Worm (Caenorhabditis elegans) whole organism, young adult: ENCODE data around the gene F31B9.3.

ENCODE experiments used
- F37B4.10 ChIP-seq: fragments of 200-800 bp; sonication (Bioruptor generic); IDR thresholded peaks from 2 replicates; pipeline ENCODE4 v1.3.6; 2022; ENCODE audit warnings: missing genetic modification characterization, missing compliant biosample characterization
- F39B2.1 ChIP-seq: fragments of 200-800 bp; sonication (Bioruptor generic); IDR thresholded peaks from 2 replicates; pipeline ENCODE4 v1.3.6; 2022; ENCODE audit warnings: missing genetic modification reagents, missing genetic modification characterization, missing compliant biosample characterization
- F57C9.4 ChIP-seq: sonication (generic microtip); optimal IDR thresholded peaks from 2 replicates; lab custom pipeline; 2017; ENCODE audit warnings: mild to moderate bottlenecking, missing genetic modification characterization, missing compliant biosample characterization
- Y95B8A.8 ChIP-seq: fragments of 200-800 bp; sonication (Bioruptor generic); IDR thresholded peaks from 2 replicates; pipeline ENCODE4 v1.3.6; 2022; ENCODE audit warnings: missing genetic modification reagents, missing genetic modification characterization, missing compliant biosample characterization
- ZK185.1 ChIP-seq: sonication (generic microtip); optimal IDR thresholded peaks from 2 replicates; lab custom pipeline; 2016; ENCODE audit warnings: mild to moderate bottlenecking, missing genetic modification characterization, missing compliant biosample characterization; ENCODE audit not compliant: poor library complexity, severe bottlenecking
- aptf-3 ChIP-seq: fragments of 200-800 bp; sonication (Bioruptor generic); IDR thresholded peaks from 2 replicates; pipeline ENCODE4 v1.3.6; 2022; ENCODE audit warnings: missing genetic modification characterization, missing compliant biosample characterization
- attf-5 ChIP-seq: fragments of 200-800 bp; sonication (Bioruptor generic); optimal IDR thresholded peaks from 2 replicates; lab custom pipeline; 2018; ENCODE audit warnings: mild to moderate bottlenecking, missing genetic modification characterization, missing compliant biosample characterization
- bed-1 ChIP-seq: fragments of 200-800 bp; sonication (Bioruptor generic); IDR thresholded peaks from 2 replicates; pipeline ENCODE4 v1.3.6; 2022; ENCODE audit warnings: missing genetic modification reagents, missing genetic modification characterization, missing compliant biosample characterization
- ceh-100 ChIP-seq: fragments of 200-800 bp; sonication (Bioruptor generic); IDR thresholded peaks from 2 replicates; pipeline ENCODE4 v1.3.6; 2022; ENCODE audit warnings: missing genetic modification reagents, missing genetic modification characterization, missing compliant biosample characterization
- ceh-27 ChIP-seq: fragments of 200-800 bp; sonication (Bioruptor generic); optimal IDR thresholded peaks from 2 replicates; lab custom pipeline; 2018; ENCODE audit warnings: mild to moderate bottlenecking, missing genetic modification characterization, moderate library complexity, missing compliant biosample characterization
- ceh-91 ChIP-seq: fragments of 200-800 bp; sonication (Bioruptor generic); IDR thresholded peaks from 2 replicates; pipeline ENCODE4 v1.3.6; 2022; ENCODE audit warnings: missing genetic modification reagents, missing genetic modification characterization, missing compliant biosample characterization
- chd-7 ChIP-seq: sonication (generic microtip); optimal IDR thresholded peaks from 2 replicates; lab custom pipeline; 2016; ENCODE audit warnings: mild to moderate bottlenecking, missing genetic modification characterization, moderate library complexity, missing compliant biosample characterization
- dox-1 ChIP-seq: fragments of 200-800 bp; sonication (Bioruptor generic); IDR thresholded peaks from 2 replicates; pipeline ENCODE4 v1.3.6; 2022; ENCODE audit warnings: missing genetic modification reagents, missing genetic modification characterization, missing compliant biosample characterization
- egrh-3 ChIP-seq: fragments of 200-800 bp; sonication (Bioruptor generic); IDR thresholded peaks from 2 replicates; pipeline ENCODE4 v1.3.6; 2022; ENCODE audit warnings: missing genetic modification reagents, missing genetic modification characterization, missing compliant biosample characterization
- ets-4 ChIP-seq: fragments of 200-800 bp; sonication (Bioruptor generic); optimal IDR thresholded peaks from 2 replicates; lab custom pipeline; 2018; ENCODE audit warnings: mild to moderate bottlenecking, missing genetic modification characterization, missing compliant biosample characterization
- gei-17 ChIP-seq: fragments of 200-800 bp; sonication (Bioruptor generic); optimal IDR thresholded peaks from 2 replicates; lab custom pipeline; 2018; ENCODE audit warnings: mild to moderate bottlenecking, missing genetic modification characterization, missing compliant biosample characterization
- hmg-20 ChIP-seq: fragments of 200-800 bp; sonication (Bioruptor generic); IDR thresholded peaks from 2 replicates; pipeline ENCODE4 v1.3.6; 2022; ENCODE audit warnings: missing genetic modification reagents, missing genetic modification characterization, missing compliant biosample characterization
- let-607 ChIP-seq, 2 experiments: fragments of 200-800 bp in 1 of 2; sonication (Bioruptor generic) in 1 of 2; sonication (generic microtip) in 1 of 2; optimal IDR thresholded peaks; 2 replicates each; lab custom pipeline; 2016 to 2018; ENCODE audit warnings: mild to moderate bottlenecking in 2 of 2, missing compliant biosample characterization in 2 of 2, missing genetic modification characterization in 2 of 2, moderate library complexity in 2 of 2, missing genotype in 1 of 2
- lin-26 ChIP-seq: fragments of 200-800 bp; sonication (Bioruptor generic); IDR thresholded peaks from 2 replicates; pipeline ENCODE4 v1.3.6; 2022; ENCODE audit warnings: missing genetic modification reagents, missing genetic modification characterization, missing compliant biosample characterization
- madf-10 ChIP-seq: sonication (generic microtip); optimal IDR thresholded peaks from 2 replicates; lab custom pipeline; 2016; ENCODE audit warnings: mild to moderate bottlenecking, missing genetic modification characterization, missing compliant biosample characterization
- madf-6 ChIP-seq: fragments of 200-800 bp; sonication (Bioruptor generic); IDR thresholded peaks from 2 replicates; pipeline ENCODE4 v1.3.6; 2022; ENCODE audit warnings: missing genetic modification reagents, missing genetic modification characterization, missing compliant biosample characterization
- mes-4 ChIP-seq: sonication (generic microtip); optimal IDR thresholded peaks from 2 replicates; lab custom pipeline; 2016; ENCODE audit warnings: missing genotype, missing genetic modification characterization, missing compliant biosample characterization
- mxl-1 ChIP-seq: sonication (generic microtip); optimal IDR thresholded peaks from 2 replicates; lab custom pipeline; 2016; ENCODE audit warnings: missing genetic modification characterization, missing compliant biosample characterization
- nfyb-1 ChIP-seq: fragments of 200-800 bp; sonication (Bioruptor generic); IDR thresholded peaks from 2 replicates; pipeline ENCODE4 v1.3.6; 2022; ENCODE audit warnings: missing genetic modification reagents, missing genetic modification characterization, missing compliant biosample characterization
- nhr-80 ChIP-seq: sonication (generic microtip); optimal IDR thresholded peaks from 2 replicates; lab custom pipeline; 2016; ENCODE audit warnings: missing genetic modification characterization, missing compliant biosample characterization
- nhr-90 ChIP-seq: sonication (generic microtip); optimal IDR thresholded peaks from 2 replicates; lab custom pipeline; 2016; ENCODE audit warnings: missing genotype, mild to moderate bottlenecking, missing genetic modification characterization, missing compliant biosample characterization
- pha-4 ChIP-seq: fragments of 150-350 bp; sonication (generic microtip); optimal IDR thresholded peaks from 2 replicates; lab custom pipeline; 2014; ENCODE audit warnings: missing biosample characterization, missing genetic modification reagents, missing genetic modification characterization
- repo-1 ChIP-seq: sonication (generic microtip); optimal IDR thresholded peaks from 2 replicates; lab custom pipeline; 2017; ENCODE audit warnings: mild to moderate bottlenecking, missing genetic modification characterization, missing compliant biosample characterization
- snpc-1.1 ChIP-seq: sonication (generic microtip); optimal IDR thresholded peaks from 2 replicates; lab custom pipeline; 2017; ENCODE audit warnings: missing genetic modification characterization, mild to moderate bottlenecking, missing compliant biosample characterization, antibody characterized with exemption, moderate library complexity, missing genotype, missing genetic modification reagents; ENCODE audit not compliant: insufficient read depth
- snpc-3.4 ChIP-seq: sonication (generic microtip); optimal IDR thresholded peaks from 2 replicates; lab custom pipeline; 2017; ENCODE audit warnings: missing genetic modification characterization, mild to moderate bottlenecking, missing compliant biosample characterization, antibody characterized with exemption, moderate library complexity, missing genotype, missing genetic modification reagents
- snpc-4 ChIP-seq, 5 experiments: fragments of 150-350 bp in 1 of 5; sonication (generic microtip) in 4 of 5; optimal IDR thresholded peaks; 2 replicates each; lab custom pipeline; 2014 to 2018; ENCODE audit warnings: missing genetic modification characterization in 5 of 5, missing biosample characterization in 3 of 5, antibody characterized with exemption in 2 of 5, mild to moderate bottlenecking in 2 of 5, missing compliant biosample characterization in 2 of 5, missing genotype in 2 of 5, moderate library complexity in 2 of 5, missing genetic modification reagents in 1 of 5
- tbp1 ChIP-seq: fragments of 200-800 bp; sonication (Bioruptor generic); optimal IDR thresholded peaks from 2 replicates; lab custom pipeline; 2018; ENCODE audit warnings: mild to moderate bottlenecking, missing genetic modification characterization, missing compliant biosample characterization
- unc-62 ChIP-seq: fragments of 150-350 bp; optimal IDR thresholded peaks from 2 replicates; lab custom pipeline; 2014; ENCODE audit warnings: missing biosample characterization, missing genetic modification reagents, missing genetic modification characterization
- xnd-1 ChIP-seq: sonication (generic microtip); optimal IDR thresholded peaks from 2 replicates; lab custom pipeline; 2016; ENCODE audit warnings: missing genotype, missing genetic modification reagents, missing genetic modification characterization, missing compliant biosample characterization
- zfh-2 ChIP-seq: fragments of 200-800 bp; sonication (Bioruptor generic); conservative IDR thresholded peaks from 2 replicates; pipeline ENCODE4 v1.3.6; 2022; ENCODE audit warnings: missing genetic modification reagents, missing genetic modification characterization, missing compliant biosample characterization
- zim-3 ChIP-seq: sonication (generic microtip); optimal IDR thresholded peaks from 2 replicates; lab custom pipeline; 2017; ENCODE audit warnings: mild to moderate bottlenecking, missing genetic modification characterization, moderate library complexity, missing compliant biosample characterization

Gene F31B9.3

ce11 chrX:15937854-15938253 is 14.3 kb downstream of the F31B9.3 start:
- peak; percentile 91 for TF ChIP-seq zfh-2 (GFP tag; lab: Robert Waterston, UW)
- no peak for TF ChIP-seq snpc-4 (GFP tag; optimal IDR thresholded peaks at IDR 0.05; lab: Kevin White, UChicago)
- TF ChIP-seq snpc-4 (tag; optimal IDR thresholded peaks at IDR 0.05; lab: Kevin White, UChicago) = peak in 2 of 4 experiments; percentile 61 to 78
- no peak for TF ChIP-seq xnd-1 (tag; lab: Kevin White, UChicago)
- TF ChIP-seq dox-1 = 0 out of 2 replicates have a peak, but pooled peaks have one; percentile 7
- TF ChIP-seq egrh-3 (GFP tag; lab: Robert Waterston, UW) = peak; percentile 78; the same call in 1 of the 2 replicates
- no peak for TF ChIP-seq nfyb-1
- TF ChIP-seq lin-26 (GFP tag; lab: Robert Waterston, UW) = no peak
- TF ChIP-seq, all 124 proteins: peak for 4

- TF ChIP-seq mes-4 = no peak
Observed at ce11 chrX:15939224-15939623, 15.7 kb downstream of the F31B9.3 start, which contains the start of gene mrp-3. TSS of gene mrp-3 (minus strand) at chrX:15939324.

ce11 chrX:15939759-15940334 is 16.3 kb downstream of the F31B9.3 start:
- TF ChIP-seq Y95B8A.8 (0 out of 2 replicates have a peak, but pooled peaks have one; percentile 31), F37B4.10 (GFP tag; lab: Robert Waterston, UW) (no peak), repo-1 (no peak), zfh-2 (GFP tag; lab: Robert Waterston, UW) (no peak), nhr-80 (tag; lab: Kevin White, UChicago) (peak; percentile 95), snpc-1.1 (no peak), let-607 (tag; optimal IDR thresholded peaks at IDR 0.05; lab: Kevin White, UChicago) (peak; percentile 28 to 39), attf-5 (GFP tag; lab: Kevin White, UChicago) (no peak), ets-4 (GFP tag; lab: Kevin White, UChicago) (no peak), snpc-3.4 (tag; lab: Kevin White, UChicago) (no peak), F57C9.4 (tag; lab: Kevin White, UChicago) (no peak), ceh-27 (GFP tag; lab: Kevin White, UChicago) (no peak), ceh-91 (GFP tag; lab: Robert Waterston, UW) (no peak), snpc-4 (GFP tag; optimal IDR thresholded peaks at IDR 0.05; lab: Kevin White, UChicago) (no peak), snpc-4 (tag; optimal IDR thresholded peaks at IDR 0.05; lab: Kevin White, UChicago) (peak in 1 of 4 experiments; percentile 1), tbp1 (GFP tag; lab: Kevin White, UChicago) (no peak), zim-3 (no peak), bed-1 (no peak), aptf-3 (GFP tag; lab: Robert Waterston, UW) (no peak), hmg-20 (GFP tag; lab: Robert Waterston, UW) (no peak), F39B2.1 (GFP tag; lab: Robert Waterston, UW) (no peak), gei-17 (GFP tag; lab: Kevin White, UChicago) (no peak), mxl-1 (tag; lab: Kevin White, UChicago) (no peak), chd-7 (tag; lab: Kevin White, UChicago) (no peak), madf-6 (GFP tag; lab: Robert Waterston, UW) (no peak), ZK185.1 (tag; lab: Kevin White, UChicago) (peak; percentile 22), pha-4 (tag; lab: Kevin White, UChicago) (no peak), nhr-90 (peak; percentile 7), ceh-100 (no peak), unc-62 (peak; percentile 2), madf-10 (no peak)
